Worm (Caenorhabditis elegans) whole organism, mixed stage, embryonic: ENCODE results near the gene K12H6.6.
A peak's percentile ranks its signal among the peaks of the same experiment; 100 is the strongest.

Experiments
- cnd-1 ChIP-seq: fragments of 200-800 bp; sonication (Bioruptor generic); optimal IDR thresholded peaks from 2 replicates; lab custom pipeline; 2018; ENCODE audit warnings: mild to moderate bottlenecking, missing genetic modification characterization, missing compliant biosample characterization
- elt-3 ChIP-seq: fragments of 150-350 bp; optimal IDR thresholded peaks from 2 replicates; lab custom pipeline; 2014; ENCODE audit warnings: missing biosample characterization, missing genetic modification characterization
- lin-13 ChIP-seq: fragments of 150-350 bp; optimal IDR thresholded peaks from 2 replicates; lab custom pipeline; 2014; ENCODE audit warnings: missing biosample characterization, missing genetic modification characterization
- lsy-2 ChIP-seq: fragments of 150-350 bp; optimal IDR thresholded peaks from 2 replicates; lab custom pipeline; 2014; ENCODE audit warnings: missing biosample characterization, missing genetic modification characterization
- mep-1 ChIP-seq: fragments of 150-350 bp; optimal IDR thresholded peaks from 2 replicates; lab custom pipeline; 2017; ENCODE audit warnings: missing biosample characterization, missing genetic modification reagents, missing genetic modification characterization, inconsistent platforms
- nhr-12 ChIP-seq: fragments of 150-350 bp; optimal IDR thresholded peaks from 2 replicates; lab custom pipeline; 2014; ENCODE audit warnings: missing biosample characterization, missing genetic modification characterization
- nhr-28 ChIP-seq: fragments of 150-350 bp; optimal IDR thresholded peaks from 2 replicates; lab custom pipeline; 2014; ENCODE audit warnings: missing biosample characterization, missing genetic modification characterization
- unc-39 ChIP-seq: fragments of 150-350 bp; optimal IDR thresholded peaks from 2 replicates; lab custom pipeline; 2014; ENCODE audit warnings: missing biosample characterization, missing genetic modification characterization

DNA sequence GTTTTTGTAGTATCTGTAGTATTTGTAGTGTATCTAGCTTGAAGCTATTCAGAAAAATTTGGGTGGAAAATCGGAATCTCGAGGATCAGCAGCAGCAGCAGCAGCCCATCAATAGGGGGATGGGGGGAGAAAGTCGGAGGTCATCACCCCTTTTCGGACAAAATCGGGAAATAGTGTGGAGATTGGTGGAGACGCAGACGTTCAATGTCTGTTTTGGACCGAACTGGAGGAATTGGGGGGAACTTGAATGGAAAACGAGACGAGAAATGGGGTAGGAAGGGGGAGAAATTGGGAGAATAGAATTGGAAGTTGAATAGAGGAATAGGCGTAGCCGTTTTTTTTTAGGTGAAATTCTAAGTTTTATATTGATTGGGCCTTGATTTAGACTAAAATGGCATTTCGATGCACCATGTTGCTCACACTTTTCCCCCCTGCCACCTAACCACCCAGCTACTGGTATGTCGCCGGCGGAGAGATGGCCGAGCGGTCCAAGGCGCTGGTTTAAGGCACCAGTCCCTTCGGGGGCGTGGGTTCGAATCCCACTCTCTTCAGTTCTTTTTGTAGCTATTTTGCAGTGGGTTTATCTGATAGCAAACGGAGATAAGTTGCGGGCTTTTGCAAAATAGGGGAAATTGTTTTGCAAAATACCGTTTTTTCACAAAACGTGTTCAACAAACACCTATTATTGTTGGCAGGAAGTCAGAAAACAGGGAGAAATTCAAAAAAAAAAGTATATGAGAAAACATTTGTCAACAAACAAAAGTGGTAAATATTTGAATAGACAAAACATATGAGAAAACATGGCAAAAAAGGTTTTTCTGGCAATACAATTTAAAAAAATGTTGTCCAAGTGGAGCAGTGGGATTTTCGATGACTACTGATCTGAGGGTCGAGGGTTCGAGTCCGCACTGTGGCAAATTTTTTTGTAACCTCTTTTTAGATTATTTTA, 29.1 kb upstream of the K12H6.6 start:
- peak; percentile 31 for TF ChIP-seq cnd-1 (tag; lab: Kevin White, UChicago)
- no peak for TF ChIP-seq nhr-12 (tag; lab: Kevin White, UChicago)
- TF ChIP-seq mep-1 (tag; lab: Kevin White, UChicago): no peak
- no peak for TF ChIP-seq nhr-28 (tag; lab: Kevin White, UChicago)
- no peak for TF ChIP-seq unc-39
- no peak for TF ChIP-seq elt-3 (tag; lab: Kevin White, UChicago)
- no peak for TF ChIP-seq lin-13
- TF ChIP-seq lsy-2: no peak
